Worm (Caenorhabditis elegans) whole organism, L4/young adult: ENCODE measurements around the gene ctsa-3.2.

Source experiments
- W03F9.2 ChIP-seq: fragments of 150-350 bp; optimal IDR thresholded peaks from 2 replicates; lab custom pipeline; 2014; ENCODE audit warnings: missing biosample characterization, missing genetic modification characterization
- him-1 ChIP-seq: sonication (generic microtip); optimal IDR thresholded peaks from 2 replicates; lab custom pipeline; 2016; ENCODE audit warnings: missing genotype, missing genetic modification reagents, missing genetic modification characterization, missing compliant biosample characterization

- TF ChIP-seq him-1 (tag; lab: Kevin White, UChicago) (no peak), W03F9.2 (tag; lab: Kevin White, UChicago) (no peak)
Observed at ce11 chrII:9859575-9859974, 15.4 kb upstream of the ctsa-3.2 start, which contains the start of gene chil-5.
